Worm (Caenorhabditis elegans) whole organism, young adult: Measurements from ENCODE around the gene grd-8.

Experiments
- F37B4.10 ChIP-seq: fragments of 200-800 bp; sonication (Bioruptor generic); IDR thresholded peaks from 2 replicates; pipeline ENCODE4 v1.3.6; 2022; ENCODE audit warnings: missing genetic modification characterization, missing compliant biosample characterization
- akir-1 ChIP-seq: fragments of 200-800 bp; sonication (Bioruptor generic); optimal IDR thresholded peaks from 2 replicates; lab custom pipeline; 2018; ENCODE audit warnings: mild to moderate bottlenecking, missing genetic modification characterization, moderate library complexity, missing compliant biosample characterization
- atf-7 ChIP-seq: sonication (generic microtip); optimal IDR thresholded peaks from 2 replicates; lab custom pipeline; 2017; ENCODE audit warnings: mild to moderate bottlenecking, missing genetic modification characterization, missing compliant biosample characterization
- ccch-3 ChIP-seq: fragments of 200-800 bp; sonication (Bioruptor generic); optimal IDR thresholded peaks from 2 replicates; lab custom pipeline; 2018; ENCODE audit warnings: mild to moderate bottlenecking, missing genetic modification characterization, missing compliant biosample characterization
- efl-1 ChIP-seq: fragments of 150-350 bp; optimal IDR thresholded peaks from 2 replicates; lab custom pipeline; 2014; ENCODE audit warnings: missing biosample characterization, missing genetic modification reagents, missing genetic modification characterization
- hmg-20 ChIP-seq: fragments of 200-800 bp; sonication (Bioruptor generic); IDR thresholded peaks from 2 replicates; pipeline ENCODE4 v1.3.6; 2022; ENCODE audit warnings: missing genetic modification reagents, missing genetic modification characterization, missing compliant biosample characterization
- hsf-1 ChIP-seq: fragments of 200-800 bp; sonication (Bioruptor generic); IDR thresholded peaks from 2 replicates; pipeline ENCODE4 v1.3.6; 2022; ENCODE audit warnings: missing genetic modification reagents, missing genetic modification characterization, missing compliant biosample characterization
- let-526 ChIP-seq: fragments of 200-800 bp; sonication (Bioruptor generic); IDR thresholded peaks from 2 replicates; pipeline ENCODE4 v1.3.6; 2022; ENCODE audit warnings: missing genetic modification reagents, missing genetic modification characterization, missing compliant biosample characterization
- nhr-179 ChIP-seq: sonication (generic microtip); optimal IDR thresholded peaks from 2 replicates; lab custom pipeline; 2016; ENCODE audit warnings: mild to moderate bottlenecking, missing genetic modification characterization, missing compliant biosample characterization
- pha-4 ChIP-seq: fragments of 150-350 bp; sonication (generic microtip); optimal IDR thresholded peaks from 2 replicates; lab custom pipeline; 2014; ENCODE audit warnings: missing biosample characterization, missing genetic modification reagents, missing genetic modification characterization
- snpc-3.4 ChIP-seq: sonication (generic microtip); optimal IDR thresholded peaks from 2 replicates; lab custom pipeline; 2017; ENCODE audit warnings: missing genetic modification characterization, mild to moderate bottlenecking, missing compliant biosample characterization, antibody characterized with exemption, moderate library complexity, missing genotype, missing genetic modification reagents
- ztf-3 ChIP-seq: fragments of 200-800 bp; sonication (Bioruptor generic); optimal IDR thresholded peaks from 2 replicates; lab custom pipeline; 2018; ENCODE audit warnings: mild to moderate bottlenecking, missing genetic modification characterization, missing compliant biosample characterization

- TF ChIP-seq ztf-3 (GFP tag; lab: Kevin White, UChicago) (no peak), atf-7 (no peak), hmg-20 (GFP tag; lab: Robert Waterston, UW) (no peak), F37B4.10 (GFP tag; lab: Robert Waterston, UW) (no peak), pha-4 (no peak), efl-1 (no peak), snpc-3.4 (tag; lab: Kevin White, UChicago) (no peak), hsf-1 (peak; percentile 84), ccch-3 (no peak), akir-1 (no peak), nhr-179 (tag; lab: Kevin White, UChicago) (no peak), let-526 (no peak)
Observed at ce11 chrV:7852078-7852477, 9.8 kb downstream of the grd-8 start.
